Fruit fly (Drosophila melanogaster) Kc167 (cell line): ENCODE data around the gene CG15282.
"Not testable (repeated sequence)": the region's sequence is repeated elsewhere in the genome, so short reads cannot be mapped to it uniquely, and the experiment has no call there.

Source experiments
- Myc ChIP-seq: fragments of >200 bp; optimal IDR thresholded peaks from 2 replicates; lab custom pipeline; 2017; ENCODE audit warnings: missing external identifiers
- Sin3A ChIP-seq: fragments of >200 bp; optimal IDR thresholded peaks from 2 replicates; lab custom pipeline; 2018; ENCODE audit warnings: missing external identifiers
- h ChIP-seq: fragments of >200 bp; optimal IDR thresholded peaks from 3 replicates; lab custom pipeline; 2018; ENCODE audit warnings: missing external identifiers
- insv ChIP-seq: fragments of >200 bp; optimal IDR thresholded peaks from 3 replicates; lab custom pipeline; 2018; ENCODE audit warnings: missing external identifiers
- psq ChIP-seq: fragments of >200 bp; optimal IDR thresholded peaks from 2 replicates; lab custom pipeline; 2017; ENCODE audit warnings: missing external identifiers
- ttk ChIP-seq: sonication (Bioruptor generic); optimal IDR thresholded peaks from 2 replicates; lab custom pipeline; 2017; ENCODE audit warnings: missing external identifiers

- TF ChIP-seq psq, Myc, h, insv, Sin3A, ttk (lab: Kevin White, UChicago): not testable (repeated sequence)
Observed at dm6 chr2L:14735543-14735942, 23.3 kb downstream of the CG15282 start, which contains the start of gene CG31835.
